Worm (Caenorhabditis elegans): ENCODE data around the gene C06A1.3.

The C06A1.3 gene

DNA sequence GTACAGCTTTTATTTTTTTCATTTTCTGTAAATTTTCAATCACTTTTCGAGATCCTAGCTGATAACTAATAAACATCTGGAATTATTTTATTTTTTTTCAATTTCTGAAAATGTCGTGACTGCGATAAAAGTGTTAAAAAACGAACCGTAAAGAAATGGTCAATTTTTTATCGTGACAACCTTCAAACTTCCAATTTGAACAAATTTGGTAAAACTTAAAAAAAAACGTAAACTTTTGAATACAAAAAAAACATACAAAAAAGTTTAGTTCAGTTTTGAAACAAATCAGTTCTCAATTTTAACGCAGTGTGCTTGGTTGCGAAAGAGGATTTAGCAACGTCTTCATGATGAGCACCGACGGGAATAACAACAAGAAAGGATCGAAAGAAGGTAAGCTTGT, at the start of gene C06A1.3:
TSS of gene C06A1.3 (plus strand) at position 301 of the 400 bp plus-strand sequence.
- no peak for TF ChIP-seq hlh-6 (tag; optimal IDR thresholded peaks at IDR 0.05)
- no peak for TF ChIP-seq K02D7.2 (tag; optimal IDR thresholded peaks at IDR 0.05)
- TF ChIP-seq pax-1 (tag; optimal IDR thresholded peaks at IDR 0.05): no peak
- TF ChIP-seq pha-2 (tag; optimal IDR thresholded peaks at IDR 0.05): no peak
- no peak for TF ChIP-seq nhr-232 (tag; optimal IDR thresholded peaks at IDR 0.05)
- no peak for TF ChIP-seq tbx-7 (tag; optimal IDR thresholded peaks at IDR 0.05)
- no peak for TF ChIP-seq fkh-6 (tag; optimal IDR thresholded peaks at IDR 0.05)
- TF ChIP-seq hlh-13 (GFP tag; optimal IDR thresholded peaks at IDR 0.05): no peak
- no peak for TF ChIP-seq pag-3 (tag; optimal IDR thresholded peaks at IDR 0.05; ENCODE audit: borderline replicate concordance)
- TF ChIP-seq Y22D7AL.16 (tag; optimal IDR thresholded peaks at IDR 0.05): no peak

DNA sequence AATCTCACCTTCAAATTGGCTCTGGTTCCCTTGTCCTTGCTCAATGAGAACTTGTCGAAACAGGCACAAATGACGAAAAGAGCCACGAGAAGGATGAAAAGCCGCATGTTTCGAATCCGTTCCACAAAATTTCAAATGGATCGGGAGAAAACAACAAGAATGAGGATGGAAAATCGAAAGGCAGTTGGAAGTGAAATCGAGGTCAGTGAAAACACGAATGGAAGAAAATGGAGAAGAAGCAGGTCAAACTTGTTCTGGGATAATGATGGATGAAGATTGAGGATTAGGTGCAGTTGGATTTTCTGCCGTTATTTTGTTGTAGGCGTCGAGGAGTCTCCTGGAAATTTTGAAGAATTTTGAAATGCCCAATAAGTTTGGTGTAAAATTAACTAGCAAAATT, 49.0 kb upstream of the C06A1.3 start:
- no peak for TF ChIP-seq hlh-15 (tag; optimal IDR thresholded peaks at IDR 0.05)
- no peak for TF ChIP-seq rnt-1 (tag; optimal IDR thresholded peaks at IDR 0.05)
- no peak for TF ChIP-seq pha-4 (tag; optimal IDR thresholded peaks at IDR 0.05)
- TF ChIP-seq ceh-9 (tag; optimal IDR thresholded peaks at IDR 0.05): no peak
- no peak for TF ChIP-seq pha-2 (tag; optimal IDR thresholded peaks at IDR 0.05)
- TF ChIP-seq dve-1 (tag; optimal IDR thresholded peaks at IDR 0.05): no peak
- TF ChIP-seq ceh-31 (tag; optimal IDR thresholded peaks at IDR 0.05): no peak
- no peak for TF ChIP-seq nhr-232 (tag; optimal IDR thresholded peaks at IDR 0.05)
- TF ChIP-seq hlh-13 (GFP tag; optimal IDR thresholded peaks at IDR 0.05): no peak

DNA sequence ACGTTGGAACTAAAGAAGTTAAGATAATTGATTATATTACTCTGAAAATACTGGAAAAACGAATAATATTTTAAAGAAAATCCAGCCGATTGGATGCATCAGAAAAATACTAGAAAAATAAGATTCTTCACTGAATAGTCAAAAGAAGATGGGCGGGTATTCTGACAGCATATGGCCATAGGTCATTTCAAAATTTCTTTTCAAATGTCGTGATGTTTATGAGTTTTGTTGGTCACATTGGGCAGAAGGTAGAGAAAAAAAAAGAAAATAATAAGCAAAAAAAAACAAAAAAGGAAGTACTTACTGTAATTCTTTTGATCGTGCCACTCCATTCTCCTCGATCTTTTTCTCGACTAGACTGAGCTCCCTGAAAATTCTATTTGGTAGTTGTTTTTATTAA, 48.5 kb upstream of the C06A1.3 start, which contains the start of gene F59B10.5:
TSS of gene F59B10.5 (minus strand) at position 101 of the 400 bp plus-strand sequence.
- no peak for TF ChIP-seq unc-3 (GFP tag; conservative IDR thresholded peaks at IDR 0.05)
- TF ChIP-seq unc-3 (tag; optimal IDR thresholded peaks at IDR 0.05): no peak
- TF ChIP-seq nhr-232 (tag; optimal IDR thresholded peaks at IDR 0.05): no peak
- TF ChIP-seq hlh-15 (tag; optimal IDR thresholded peaks at IDR 0.05): no peak
- no peak for TF ChIP-seq zip-5 (tag; optimal IDR thresholded peaks at IDR 0.05)
- TF ChIP-seq nhr-11 (tag; optimal IDR thresholded peaks at IDR 0.05): no peak
- TF ChIP-seq ahr-1 (tag; optimal IDR thresholded peaks at IDR 0.05): no peak
- TF ChIP-seq ceh-48 (tag; optimal IDR thresholded peaks at IDR 0.05): no peak
- no peak for TF ChIP-seq Y22D7AL.16 (tag; optimal IDR thresholded peaks at IDR 0.05)
- TF ChIP-seq pha-4 (tag; optimal IDR thresholded peaks at IDR 0.05): no peak
- TF ChIP-seq tbx-7 (tag; optimal IDR thresholded peaks at IDR 0.05): no peak
- no peak for TF ChIP-seq pag-3 (tag; optimal IDR thresholded peaks at IDR 0.05; ENCODE audit: borderline replicate concordance)

DNA sequence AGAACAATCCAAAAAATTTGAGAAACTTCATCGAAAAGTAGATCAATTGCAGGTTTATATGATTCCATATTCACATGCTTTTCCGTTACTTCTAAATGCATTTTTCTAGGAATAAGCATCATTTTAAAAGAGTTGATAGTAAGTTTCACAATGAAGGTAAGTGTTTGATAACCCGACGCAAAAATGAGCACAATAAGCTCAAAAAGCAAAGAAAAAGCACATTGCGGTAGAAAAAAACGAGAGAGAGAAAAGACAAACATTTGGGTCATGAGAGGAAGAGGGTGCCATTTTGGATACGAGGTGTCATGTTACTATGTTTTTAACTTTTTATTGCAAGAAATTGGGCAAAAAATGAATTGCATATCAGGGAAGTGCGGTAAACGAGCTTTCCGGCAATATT, 47.7 kb upstream of the C06A1.3 start, which contains the start of gene F59B10.6:
TSS of gene F59B10.6 (minus strand) at position 101 of the 400 bp plus-strand sequence.
- TF ChIP-seq C38D4.7 (GFP tag; optimal IDR thresholded peaks at IDR 0.05) (no peak), syd-9 (tag; optimal IDR thresholded peaks at IDR 0.05) (no peak), nfya-1 (tag; optimal IDR thresholded peaks at IDR 0.05) (no peak), hlh-13 (GFP tag; optimal IDR thresholded peaks at IDR 0.05) (no peak), rnt-1 (tag; optimal IDR thresholded peaks at IDR 0.05) (no peak), ztf-16 (tag; optimal IDR thresholded peaks at IDR 0.05) (no peak), lin-11 (tag; optimal IDR thresholded peaks at IDR 0.05) (no peak), hlh-30 (tag; optimal IDR thresholded peaks at IDR 0.05; ENCODE audit: insufficient read depth) (no peak), unc-55 (GFP tag; optimal IDR thresholded peaks at IDR 0.05) (no peak), pha-2 (tag; optimal IDR thresholded peaks at IDR 0.05) (no peak), elt-2 (tag; optimal IDR thresholded peaks at IDR 0.05) (no peak), npax-4 (tag; optimal IDR thresholded peaks at IDR 0.05) (no peak), K02D7.2 (tag; optimal IDR thresholded peaks at IDR 0.05) (no peak), ceh-30 (tag; optimal IDR thresholded peaks at IDR 0.05) (no peak), hlh-15 (tag; optimal IDR thresholded peaks at IDR 0.05) (no peak)

DNA sequence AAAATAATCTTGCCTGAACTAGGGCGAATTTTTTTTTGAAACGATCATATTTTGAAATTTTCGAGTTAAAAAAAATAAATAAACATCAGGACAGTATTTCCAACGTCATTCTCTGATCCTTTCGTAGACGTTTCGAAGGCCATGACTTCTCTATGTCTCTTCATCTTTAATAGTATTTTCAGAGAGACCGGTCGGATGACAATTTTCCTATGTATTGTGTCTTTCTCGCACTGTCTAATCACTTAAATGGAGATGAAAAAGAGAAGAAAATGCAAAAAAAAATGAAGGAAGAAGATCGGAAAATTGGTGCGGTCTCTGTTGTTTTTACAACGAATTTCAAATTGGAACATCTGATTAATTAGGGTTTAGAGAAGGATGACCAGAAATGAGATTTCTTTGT, 46.9 kb upstream of the C06A1.3 start:
- TF ChIP-seq ceh-19 (GFP tag; optimal IDR thresholded peaks at IDR 0.05) (no peak), fax-1 (tag; optimal IDR thresholded peaks at IDR 0.05) (no peak), pag-3 (tag; optimal IDR thresholded peaks at IDR 0.05; ENCODE audit: borderline replicate concordance) (no peak), mec-3 (tag; optimal IDR thresholded peaks at IDR 0.05; ENCODE audit: borderline replicate concordance) (no peak), F13H6.1 (tag; optimal IDR thresholded peaks at IDR 0.05) (no peak), Y22D7AL.16 (tag; optimal IDR thresholded peaks at IDR 0.05) (no peak), hlh-13 (GFP tag; optimal IDR thresholded peaks at IDR 0.05) (no peak), ceh-48 (tag; optimal IDR thresholded peaks at IDR 0.05) (no peak), dve-1 (tag; optimal IDR thresholded peaks at IDR 0.05) (no peak), gmeb-2 (tag; optimal IDR thresholded peaks at IDR 0.05) (no peak)

All from whole organism, late embryonic.